Worm (Caenorhabditis elegans) whole organism, midembryonic: Measurements from ENCODE around the gene K08B12.3.

Experiments used
- T22C8.4 ChIP-seq: fragments of 200-800 bp; sonication (Bioruptor generic); IDR thresholded peaks from 2 replicates; pipeline ENCODE4 v1.3.6; 2022; ENCODE audit warnings: missing genetic modification characterization, missing compliant biosample characterization
- cog-1 ChIP-seq: sonication (generic microtip); optimal IDR thresholded peaks from 2 replicates; lab custom pipeline; 2016; ENCODE audit warnings: missing genetic modification characterization, missing compliant biosample characterization
- flt-1 ChIP-seq: fragments of 200-800 bp; sonication (Bioruptor generic); IDR thresholded peaks from 2 replicates; pipeline ENCODE4 v1.3.6; 2022; ENCODE audit warnings: missing genetic modification characterization, missing compliant biosample characterization
- klf-2 ChIP-seq: fragments of 200-800 bp; sonication (Bioruptor generic); conservative IDR thresholded peaks from 2 replicates; pipeline ENCODE4 v1.3.6; 2022; ENCODE audit warnings: missing genetic modification reagents, missing genetic modification characterization, missing compliant biosample characterization
- med-1 ChIP-seq: sonication (generic microtip); optimal IDR thresholded peaks from 2 replicates; lab custom pipeline; 2017; ENCODE audit warnings: missing genetic modification characterization, mild to moderate bottlenecking, missing compliant biosample characterization, antibody characterized with exemption, missing genetic modification reagents; ENCODE audit not compliant: insufficient read depth
- ref-1 ChIP-seq: fragments of 200-800 bp; sonication (Bioruptor generic); conservative IDR thresholded peaks from 2 replicates; pipeline ENCODE4 v1.3.6; 2022; ENCODE audit warnings: missing genetic modification reagents, missing genetic modification characterization, missing compliant biosample characterization
- tab-1 ChIP-seq: fragments of 200-800 bp; sonication (Bioruptor generic); IDR thresholded peaks from 2 replicates; pipeline ENCODE4 v1.3.6; 2022; ENCODE audit warnings: missing genetic modification characterization, missing compliant biosample characterization
- ztf-23 ChIP-seq: fragments of 200-800 bp; sonication (Bioruptor generic); IDR thresholded peaks from 2 replicates; pipeline ENCODE4 v1.3.6; 2022; ENCODE audit warnings: missing genetic modification reagents, missing genetic modification characterization, missing compliant biosample characterization
- ztf-29 ChIP-seq: fragments of 200-800 bp; sonication (Bioruptor generic); IDR thresholded peaks from 2 replicates; pipeline ENCODE4 v1.3.6; 2022; ENCODE audit warnings: missing genetic modification reagents, missing genetic modification characterization, missing compliant biosample characterization

Gene K08B12.3

DNA sequence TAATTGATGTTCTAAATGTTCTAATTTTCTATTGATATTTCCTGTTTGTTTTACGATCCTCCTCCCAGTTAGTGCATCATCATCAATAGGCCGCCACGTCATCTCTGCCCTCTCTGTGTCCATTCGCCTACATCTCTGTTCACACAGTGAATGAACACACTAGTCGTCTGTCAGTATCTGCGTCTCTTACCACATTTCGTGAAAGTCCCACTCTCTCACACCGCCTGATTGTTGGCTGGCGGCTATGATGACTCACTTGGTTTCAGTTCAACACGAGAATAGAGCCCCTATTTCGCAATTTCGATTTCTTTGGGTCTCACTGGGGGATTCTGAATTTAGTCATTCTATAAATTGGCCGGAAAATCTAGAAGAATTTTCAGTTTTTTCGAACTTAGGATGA is 21.1 kb upstream of the K08B12.3 start:
- TF ChIP-seq klf-2 (GFP tag; lab: Robert Waterston, UW) (no peak), cog-1 (tag; lab: Kevin White, UChicago) (no peak), ztf-29 (GFP tag; lab: Robert Waterston, UW) (no peak), T22C8.4 (GFP tag; lab: Robert Waterston, UW) (no peak), flt-1 (GFP tag; lab: Robert Waterston, UW) (0 out of 2 replicates have a peak, but pooled peaks have one; percentile 28)

- TF ChIP-seq ref-1 (GFP tag; lab: Robert Waterston, UW), result no peak
- TF ChIP-seq flt-1 (GFP tag; lab: Robert Waterston, UW), result no peak
- no peak for TF ChIP-seq klf-2 (GFP tag; lab: Robert Waterston, UW)
- TF ChIP-seq T22C8.4 (GFP tag; lab: Robert Waterston, UW), result no peak
- TF ChIP-seq ztf-23, result no peak
- TF ChIP-seq tab-1 (GFP tag; lab: Robert Waterston, UW), result no peak
Measured at ce11 chrV:6214465-6214864, 20.5 kb upstream of the K08B12.3 start.

DNA sequence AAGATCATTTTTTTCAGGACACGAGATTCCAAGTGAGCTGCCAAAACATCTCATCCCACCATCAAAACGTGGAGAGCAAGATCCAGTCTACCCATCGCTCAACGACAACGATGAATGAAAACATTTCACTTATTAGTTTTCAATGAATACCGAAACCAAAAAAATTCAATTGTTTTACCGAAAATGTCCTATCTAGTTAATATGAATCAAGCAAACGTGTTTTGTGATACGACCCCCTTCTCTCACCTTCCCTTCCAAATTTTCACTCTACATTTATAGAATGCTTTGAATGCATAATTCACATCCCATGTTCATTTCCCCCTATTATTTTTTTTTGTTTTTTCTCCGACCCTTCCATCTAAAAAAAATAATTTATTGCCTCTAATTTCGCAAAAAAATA is 17.8 kb upstream of the K08B12.3 start:
- TF ChIP-seq ztf-29 (GFP tag; lab: Robert Waterston, UW), result no peak
- no peak for TF ChIP-seq tab-1 (GFP tag; lab: Robert Waterston, UW)
- no peak for TF ChIP-seq med-1 (GFP tag; lab: Kevin White, UChicago)
- TF ChIP-seq ref-1 (GFP tag; lab: Robert Waterston, UW), result no peak
- no peak for TF ChIP-seq T22C8.4 (GFP tag; lab: Robert Waterston, UW)
- TF ChIP-seq cog-1 (tag; lab: Kevin White, UChicago), result no peak
- TF ChIP-seq klf-2 (GFP tag; lab: Robert Waterston, UW), result no peak
- no peak for TF ChIP-seq flt-1 (GFP tag; lab: Robert Waterston, UW)
- no peak for TF ChIP-seq ztf-23

DNA sequence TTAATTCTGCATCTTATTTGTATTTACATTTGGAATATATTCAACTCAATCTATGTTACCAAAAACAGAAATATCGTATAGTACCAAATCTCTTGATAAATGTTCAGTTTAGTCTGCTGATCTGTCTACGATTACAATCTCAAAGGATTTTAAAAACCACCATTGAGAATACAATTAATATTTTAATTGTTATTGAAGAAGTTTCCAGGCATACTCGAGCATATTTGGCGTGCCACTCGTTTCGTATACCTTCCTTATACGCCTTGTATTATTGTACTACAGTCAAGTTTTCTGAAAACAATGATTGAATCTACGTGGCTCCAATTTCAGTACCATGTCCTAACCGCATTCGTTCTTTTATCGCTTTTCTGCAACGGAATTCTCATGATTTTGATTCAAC is 17.1 kb upstream of the K08B12.3 start, which contains the start of gene str-206:
TSS of gene str-206 (plus strand) at position 301 of the 400 bp plus-strand sequence.
- TF ChIP-seq tab-1 (GFP tag; lab: Robert Waterston, UW) (no peak), med-1 (GFP tag; lab: Kevin White, UChicago) (no peak), cog-1 (tag; lab: Kevin White, UChicago) (no peak), klf-2 (GFP tag; lab: Robert Waterston, UW) (no peak), flt-1 (GFP tag; lab: Robert Waterston, UW) (no peak), T22C8.4 (GFP tag; lab: Robert Waterston, UW) (no peak)

DNA sequence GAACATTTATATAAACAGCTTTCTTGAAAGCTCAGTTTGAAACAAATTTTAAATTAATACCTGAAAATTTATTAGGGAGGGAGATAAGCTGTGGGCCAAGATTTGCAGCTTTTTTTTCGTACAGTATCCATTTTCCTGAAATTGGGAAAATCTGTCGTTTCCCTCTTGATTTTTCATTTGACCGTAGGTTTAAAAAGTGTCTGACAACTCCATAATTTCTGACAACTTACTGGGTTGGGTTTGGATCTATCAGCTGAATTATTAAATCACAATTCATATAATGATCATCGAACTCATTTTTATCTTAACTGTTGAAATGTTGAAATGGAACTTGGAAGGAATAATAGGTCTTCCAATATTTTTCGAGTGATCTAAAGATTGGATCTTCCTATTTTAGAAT is 14.2 kb upstream of the K08B12.3 start:
- TF ChIP-seq ztf-29 (GFP tag; lab: Robert Waterston, UW) (no peak), flt-1 (GFP tag; lab: Robert Waterston, UW) (no peak), ref-1 (GFP tag; lab: Robert Waterston, UW) (no peak), ztf-23 (no peak), tab-1 (GFP tag; lab: Robert Waterston, UW) (no peak), klf-2 (GFP tag; lab: Robert Waterston, UW) (no peak), T22C8.4 (GFP tag; lab: Robert Waterston, UW) (no peak), med-1 (GFP tag; lab: Kevin White, UChicago) (no peak), cog-1 (tag; lab: Kevin White, UChicago) (no peak)

ce11 chrV:6221292-6221691 is 13.7 kb upstream of the K08B12.3 start:
- TF ChIP-seq ztf-29 (GFP tag; lab: Robert Waterston, UW) (no peak), T22C8.4 (GFP tag; lab: Robert Waterston, UW) (no peak), flt-1 (GFP tag; lab: Robert Waterston, UW) (no peak), ztf-23 (no peak), med-1 (GFP tag; lab: Kevin White, UChicago) (no peak), cog-1 (tag; lab: Kevin White, UChicago) (no peak), tab-1 (GFP tag; lab: Robert Waterston, UW) (no peak), ref-1 (GFP tag; lab: Robert Waterston, UW) (no peak), klf-2 (GFP tag; lab: Robert Waterston, UW) (no peak)

ce11 chrV:6222171-6222733 is 12.7 kb upstream of the K08B12.3 start:
- TF ChIP-seq cog-1 (tag; lab: Kevin White, UChicago) (no peak), med-1 (GFP tag; lab: Kevin White, UChicago) (no peak), T22C8.4 (GFP tag; lab: Robert Waterston, UW) (no peak)

ce11 chrV:6222779-6223276 is 12.1 kb upstream of the K08B12.3 start:
- TF ChIP-seq tab-1 (GFP tag; lab: Robert Waterston, UW), result no peak

DNA sequence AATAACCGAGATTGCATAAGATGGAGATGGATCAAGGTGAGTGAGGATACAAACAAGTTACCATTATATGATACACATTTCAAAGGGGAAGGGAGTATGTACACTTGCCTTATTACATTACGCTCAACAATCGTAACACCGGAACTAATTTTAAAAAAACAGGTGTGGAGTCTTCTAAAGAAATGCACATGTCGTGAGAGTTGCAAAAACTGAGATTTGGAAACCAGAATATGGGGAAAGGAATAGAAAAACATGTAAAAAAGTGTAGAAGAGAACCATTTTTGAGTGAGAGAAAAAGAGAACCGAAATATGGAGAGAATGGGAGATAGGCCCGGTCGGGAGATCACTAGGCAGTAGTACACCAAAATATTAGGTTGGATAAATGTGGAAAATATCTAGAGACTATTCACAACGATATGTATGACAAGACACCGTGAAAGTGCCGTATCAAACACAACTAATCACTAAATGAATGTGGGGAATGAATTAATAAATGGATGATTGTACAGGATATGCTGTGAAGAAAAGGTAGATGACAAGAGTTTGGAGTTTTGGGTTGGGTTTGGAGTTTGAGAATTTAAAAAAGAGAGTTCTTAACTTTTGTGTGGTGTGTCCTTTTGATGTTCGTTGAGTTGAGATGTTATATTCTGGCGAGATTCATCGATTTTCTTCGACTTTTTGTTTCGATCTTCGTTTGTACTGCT is 11.5 kb upstream of the K08B12.3 start:
- TF ChIP-seq klf-2 (GFP tag; lab: Robert Waterston, UW) (no peak), ztf-23 (0 out of 2 replicates have a peak, but pooled peaks have one; percentile 6)

- TF ChIP-seq T22C8.4 (GFP tag; lab: Robert Waterston, UW) (no peak), tab-1 (GFP tag; lab: Robert Waterston, UW) (no peak), med-1 (GFP tag; lab: Kevin White, UChicago) (no peak), ztf-29 (GFP tag; lab: Robert Waterston, UW) (no peak)
Measured at ce11 chrV:6224019-6224335, 11.0 kb upstream of the K08B12.3 start.
